Worm (Caenorhabditis elegans) whole organism, young adult: ENCODE data around the gene R151.1.

Experiments
- F22D6.2 ChIP-seq: sonication (generic microtip); optimal IDR thresholded peaks from 2 replicates; lab custom pipeline; 2016; ENCODE audit warnings: mild to moderate bottlenecking, missing genetic modification characterization, missing compliant biosample characterization
- ama-1 ChIP-seq, 3 experiments: fragments of 150-350 bp in 1 of 3; sonication (generic microtip) in 2 of 3; optimal IDR thresholded peaks; 2 replicates each; lab custom pipeline; 2014 to 2018; ENCODE audit warnings: missing biosample characterization in 2 of 3, missing genetic modification characterization in 2 of 3, missing genetic modification reagents in 2 of 3
- chd-7 ChIP-seq: sonication (generic microtip); optimal IDR thresholded peaks from 2 replicates; lab custom pipeline; 2016; ENCODE audit warnings: mild to moderate bottlenecking, missing genetic modification characterization, moderate library complexity, missing compliant biosample characterization

ce11 chrIII:7195325-7195724 is 21.0 kb upstream of the R151.1 start, which contains the start of gene F37C12.18:
- TF ChIP-seq ama-1 (optimal IDR thresholded peaks at IDR 0.05; lab: Kevin White, UChicago): no peak
- TF ChIP-seq ama-1 (GFP tag; optimal IDR thresholded peaks at IDR 0.05; lab: Kevin White, UChicago): no peak
- no peak for TF ChIP-seq F22D6.2
- TF ChIP-seq chd-7 (tag; lab: Kevin White, UChicago): no peak
